Worm (Caenorhabditis elegans) whole organism, L2 larva: ENCODE results near the gene ugt-59.

Experiments used
- F13H6.1 ChIP-seq: sonication (generic microtip); optimal IDR thresholded peaks from 2 replicates; lab custom pipeline; 2016; ENCODE audit warnings: missing genetic modification characterization, missing compliant biosample characterization
- ZK546.5 ChIP-seq: sonication (generic microtip); optimal IDR thresholded peaks from 2 replicates; lab custom pipeline; 2017; ENCODE audit warnings: missing biosample characterization, missing genetic modification characterization
- aly-2 ChIP-seq: fragments of 150-350 bp; optimal IDR thresholded peaks from 2 replicates; lab custom pipeline; 2014; ENCODE audit warnings: missing biosample characterization, missing genetic modification characterization
- elt-1 ChIP-seq: fragments of 150-350 bp; optimal IDR thresholded peaks from 2 replicates; lab custom pipeline; 2014; ENCODE audit warnings: missing biosample characterization, missing genetic modification characterization
- lsy-2 ChIP-seq, 2 experiments: fragments of 150-350 bp in 1 of 2; sonication (generic microtip) in 1 of 2; optimal IDR thresholded peaks; 2 replicates each; lab custom pipeline; 2014 to 2017; ENCODE audit warnings: missing biosample characterization in 2 of 2, missing genetic modification characterization in 2 of 2
- nhr-10 ChIP-seq: sonication (generic microtip); optimal IDR thresholded peaks from 2 replicates; lab custom pipeline; 2017; ENCODE audit warnings: missing biosample characterization, missing genetic modification characterization
- nhr-11 ChIP-seq: fragments of 150-350 bp; optimal IDR thresholded peaks from 2 replicates; lab custom pipeline; 2014; ENCODE audit warnings: missing biosample characterization, missing genetic modification characterization
- sma-3 ChIP-seq: sonication (generic microtip); optimal IDR thresholded peaks from 2 replicates; lab custom pipeline; 2016; ENCODE audit warnings: missing genetic modification reagents, missing genetic modification characterization, missing compliant biosample characterization
- snpc-4 ChIP-seq: fragments of 150-350 bp; optimal IDR thresholded peaks from 2 replicates; lab custom pipeline; 2014; ENCODE audit warnings: missing biosample characterization, missing genetic modification characterization

ce11 chrIV:10357072-10357471 is 3.4 kb upstream of the ugt-59 start, which contains the start of gene R11A8.1:
- no peak for TF ChIP-seq snpc-4 (tag; lab: Kevin White, UChicago)
- no peak for TF ChIP-seq ZK546.5 (tag; lab: Kevin White, UChicago)
- TF ChIP-seq elt-1 (tag; lab: Kevin White, UChicago), result no peak
- TF ChIP-seq aly-2 (tag; lab: Kevin White, UChicago), result no peak
- TF ChIP-seq F13H6.1 (tag; lab: Kevin White, UChicago), result no peak
- TF ChIP-seq nhr-11 (tag; lab: Kevin White, UChicago), result no peak
- no peak for TF ChIP-seq lsy-2 (tag; optimal IDR thresholded peaks at IDR 0.05; lab: Kevin White, UChicago)
- no peak for TF ChIP-seq sma-3 (GFP tag; lab: Kevin White, UChicago)
- no peak for TF ChIP-seq nhr-10 (tag; lab: Kevin White, UChicago)
